Fruit fly (Drosophila melanogaster) Kc167 (cell line): ENCODE measurements around the gene beat-Va.

Experiments
- Myc ChIP-seq: fragments of >200 bp; optimal IDR thresholded peaks from 2 replicates; lab custom pipeline; 2017; ENCODE audit warnings: missing external identifiers
- Sin3A ChIP-seq: fragments of >200 bp; optimal IDR thresholded peaks from 2 replicates; lab custom pipeline; 2018; ENCODE audit warnings: missing external identifiers
- h ChIP-seq: fragments of >200 bp; optimal IDR thresholded peaks from 3 replicates; lab custom pipeline; 2018; ENCODE audit warnings: missing external identifiers
- insv ChIP-seq: fragments of >200 bp; optimal IDR thresholded peaks from 3 replicates; lab custom pipeline; 2018; ENCODE audit warnings: missing external identifiers
- psq ChIP-seq: fragments of >200 bp; optimal IDR thresholded peaks from 2 replicates; lab custom pipeline; 2017; ENCODE audit warnings: missing external identifiers
- ttk ChIP-seq: sonication (Bioruptor generic); optimal IDR thresholded peaks from 2 replicates; lab custom pipeline; 2017; ENCODE audit warnings: missing external identifiers

- no peak for TF ChIP-seq Sin3A (lab: Kevin White, UChicago)
- TF ChIP-seq h (lab: Kevin White, UChicago): no peak
- no peak for TF ChIP-seq insv
- no peak for TF ChIP-seq ttk
- no peak for TF ChIP-seq psq
- no peak for TF ChIP-seq Myc (lab: Kevin White, UChicago)
Measured at dm6 chr3R:12827837-12828236, 20.4 kb downstream of the beat-Va start.
